Worm (Caenorhabditis elegans) whole organism, young adult: ENCODE measurements around the gene ptp-4A2.
A peak's percentile ranks its signal among the peaks of the same experiment; 100 is the strongest.

ENCODE experiments used
- F10E7.11 ChIP-seq: sonication (generic microtip); optimal IDR thresholded peaks from 2 replicates; lab custom pipeline; 2017; ENCODE audit warnings: mild to moderate bottlenecking, missing genetic modification characterization, moderate library complexity, missing compliant biosample characterization
- F22D6.2 ChIP-seq: sonication (generic microtip); optimal IDR thresholded peaks from 2 replicates; lab custom pipeline; 2016; ENCODE audit warnings: mild to moderate bottlenecking, missing genetic modification characterization, missing compliant biosample characterization
- F23B12.7 ChIP-seq: sonication (generic microtip); optimal IDR thresholded peaks from 2 replicates; lab custom pipeline; 2017; ENCODE audit warnings: missing genetic modification characterization, mild to moderate bottlenecking, missing compliant biosample characterization, antibody characterized with exemption, moderate library complexity; ENCODE audit not compliant: insufficient read depth
- F57C9.4 ChIP-seq: sonication (generic microtip); optimal IDR thresholded peaks from 2 replicates; lab custom pipeline; 2017; ENCODE audit warnings: mild to moderate bottlenecking, missing genetic modification characterization, missing compliant biosample characterization
- Y67H2A.10 ChIP-seq: fragments of 200-800 bp; sonication (Bioruptor generic); conservative IDR thresholded peaks from 2 replicates; pipeline ENCODE4 v1.3.6; 2022; ENCODE audit warnings: missing genetic modification reagents, missing genetic modification characterization, missing compliant biosample characterization
- Y95B8A.8 ChIP-seq: fragments of 200-800 bp; sonication (Bioruptor generic); IDR thresholded peaks from 2 replicates; pipeline ENCODE4 v1.3.6; 2022; ENCODE audit warnings: missing genetic modification reagents, missing genetic modification characterization, missing compliant biosample characterization
- atf-7 ChIP-seq: sonication (generic microtip); optimal IDR thresholded peaks from 2 replicates; lab custom pipeline; 2017; ENCODE audit warnings: mild to moderate bottlenecking, missing genetic modification characterization, missing compliant biosample characterization
- attf-3 ChIP-seq: fragments of 200-800 bp; sonication (Bioruptor generic); conservative IDR thresholded peaks from 2 replicates; pipeline ENCODE4 v1.3.6; 2022; ENCODE audit warnings: missing genetic modification reagents, missing genetic modification characterization, missing compliant biosample characterization
- attf-5 ChIP-seq: fragments of 200-800 bp; sonication (Bioruptor generic); optimal IDR thresholded peaks from 2 replicates; lab custom pipeline; 2018; ENCODE audit warnings: mild to moderate bottlenecking, missing genetic modification characterization, missing compliant biosample characterization
- bed-2 ChIP-seq: fragments of 200-800 bp; sonication (Bioruptor generic); IDR thresholded peaks from 2 replicates; pipeline ENCODE4 v1.3.6; 2022; ENCODE audit warnings: missing genetic modification reagents, missing genetic modification characterization, missing compliant biosample characterization
- cebp-1 ChIP-seq, 2 experiments: fragments of 200-800 bp in 1 of 2; sonication (Bioruptor generic) in 1 of 2; sonication (generic microtip) in 1 of 2; IDR thresholded peaks in 1 of 2; optimal IDR thresholded peaks in 1 of 2; 2 replicates each; pipeline versions ENCODE4 v1.3.6 to Lab custom; 2017 to 2022; ENCODE audit warnings: missing compliant biosample characterization in 2 of 2, missing genetic modification characterization in 2 of 2, mild to moderate bottlenecking in 1 of 2, missing genetic modification reagents in 1 of 2, moderate library complexity in 1 of 2
- ceh-100 ChIP-seq: fragments of 200-800 bp; sonication (Bioruptor generic); IDR thresholded peaks from 2 replicates; pipeline ENCODE4 v1.3.6; 2022; ENCODE audit warnings: missing genetic modification reagents, missing genetic modification characterization, missing compliant biosample characterization
- ceh-40 ChIP-seq: fragments of 200-800 bp; sonication (Bioruptor generic); IDR thresholded peaks from 2 replicates; pipeline ENCODE4 v1.3.6; 2022; ENCODE audit warnings: missing genetic modification characterization, missing compliant biosample characterization
- ceh-58 ChIP-seq: fragments of 200-800 bp; sonication (Bioruptor generic); IDR thresholded peaks from 2 replicates; pipeline ENCODE4 v1.3.6; 2022; ENCODE audit warnings: missing genetic modification characterization, missing compliant biosample characterization
- dpl-1 ChIP-seq: fragments of 150-350 bp; optimal IDR thresholded peaks from 2 replicates; lab custom pipeline; 2014; ENCODE audit warnings: missing biosample characterization, missing genetic modification reagents, missing genetic modification characterization
- efl-1 ChIP-seq: fragments of 150-350 bp; optimal IDR thresholded peaks from 2 replicates; lab custom pipeline; 2014; ENCODE audit warnings: missing biosample characterization, missing genetic modification reagents, missing genetic modification characterization
- egl-18 ChIP-seq: fragments of 200-800 bp; sonication (Bioruptor generic); IDR thresholded peaks from 2 replicates; pipeline ENCODE4 v1.3.6; 2022; ENCODE audit warnings: missing genetic modification reagents, missing genetic modification characterization, missing compliant biosample characterization
- egl-44 ChIP-seq: fragments of 200-800 bp; sonication (Bioruptor generic); IDR thresholded peaks from 2 replicates; pipeline ENCODE4 v1.3.6; 2022; ENCODE audit warnings: missing genetic modification reagents, missing genetic modification characterization, missing compliant biosample characterization
- gei-17 ChIP-seq: fragments of 200-800 bp; sonication (Bioruptor generic); optimal IDR thresholded peaks from 2 replicates; lab custom pipeline; 2018; ENCODE audit warnings: mild to moderate bottlenecking, missing genetic modification characterization, missing compliant biosample characterization
- him-1 ChIP-seq: sonication (generic microtip); optimal IDR thresholded peaks from 2 replicates; lab custom pipeline; 2016; ENCODE audit warnings: missing genotype, missing genetic modification reagents, missing genetic modification characterization, missing compliant biosample characterization
- hmg-20 ChIP-seq: fragments of 200-800 bp; sonication (Bioruptor generic); IDR thresholded peaks from 2 replicates; pipeline ENCODE4 v1.3.6; 2022; ENCODE audit warnings: missing genetic modification reagents, missing genetic modification characterization, missing compliant biosample characterization
- lin-40 ChIP-seq: sonication (generic microtip); optimal IDR thresholded peaks from 2 replicates; lab custom pipeline; 2016; ENCODE audit warnings: missing genetic modification characterization, mild to moderate bottlenecking, missing compliant biosample characterization, missing genotype, missing genetic modification reagents
- lsl-1 ChIP-seq: fragments of 200-800 bp; sonication (Bioruptor generic); optimal IDR thresholded peaks from 2 replicates; lab custom pipeline; 2018; ENCODE audit warnings: mild to moderate bottlenecking, missing genetic modification characterization, moderate library complexity, missing compliant biosample characterization
- mes-4 ChIP-seq: sonication (generic microtip); optimal IDR thresholded peaks from 2 replicates; lab custom pipeline; 2016; ENCODE audit warnings: missing genotype, missing genetic modification characterization, missing compliant biosample characterization
- mxl-1 ChIP-seq: sonication (generic microtip); optimal IDR thresholded peaks from 2 replicates; lab custom pipeline; 2016; ENCODE audit warnings: missing genetic modification characterization, missing compliant biosample characterization
- nfya-2 ChIP-seq: fragments of 200-800 bp; sonication (Bioruptor generic); IDR thresholded peaks from 2 replicates; pipeline ENCODE4 v1.3.6; 2022; ENCODE audit warnings: missing genetic modification reagents, missing genetic modification characterization, missing compliant biosample characterization
- nfyb-1 ChIP-seq: fragments of 200-800 bp; sonication (Bioruptor generic); IDR thresholded peaks from 2 replicates; pipeline ENCODE4 v1.3.6; 2022; ENCODE audit warnings: missing genetic modification reagents, missing genetic modification characterization, missing compliant biosample characterization
- nhr-120 ChIP-seq: fragments of 200-800 bp; sonication (Bioruptor generic); IDR thresholded peaks from 2 replicates; pipeline ENCODE4 v1.3.6; 2022; ENCODE audit warnings: missing genetic modification characterization, missing compliant biosample characterization
- nhr-80 ChIP-seq: sonication (generic microtip); optimal IDR thresholded peaks from 2 replicates; lab custom pipeline; 2016; ENCODE audit warnings: missing genetic modification characterization, missing compliant biosample characterization
- rec-8 ChIP-seq, 2 experiments: sonication (generic microtip); optimal IDR thresholded peaks; 2 replicates each; lab custom pipeline; 2016; ENCODE audit warnings: mild to moderate bottlenecking in 2 of 2, missing genetic modification characterization in 2 of 2, missing genetic modification reagents in 2 of 2, missing genotype in 2 of 2, missing biosample characterization in 1 of 2, missing compliant biosample characterization in 1 of 2, moderate library complexity in 1 of 2
- sdz-38 ChIP-seq: sonication (generic microtip); optimal IDR thresholded peaks from 2 replicates; lab custom pipeline; 2016; ENCODE audit warnings: missing genotype, missing genetic modification characterization, missing compliant biosample characterization
- snpc-1.1 ChIP-seq: sonication (generic microtip); optimal IDR thresholded peaks from 2 replicates; lab custom pipeline; 2017; ENCODE audit warnings: missing genetic modification characterization, mild to moderate bottlenecking, missing compliant biosample characterization, antibody characterized with exemption, moderate library complexity, missing genotype, missing genetic modification reagents; ENCODE audit not compliant: insufficient read depth
- snpc-3.4 ChIP-seq: sonication (generic microtip); optimal IDR thresholded peaks from 2 replicates; lab custom pipeline; 2017; ENCODE audit warnings: missing genetic modification characterization, mild to moderate bottlenecking, missing compliant biosample characterization, antibody characterized with exemption, moderate library complexity, missing genotype, missing genetic modification reagents
- snpc-4 ChIP-seq, 5 experiments: fragments of 150-350 bp in 1 of 5; sonication (generic microtip) in 4 of 5; optimal IDR thresholded peaks; 2 replicates each; lab custom pipeline; 2014 to 2018; ENCODE audit warnings: missing genetic modification characterization in 5 of 5, missing biosample characterization in 3 of 5, antibody characterized with exemption in 2 of 5, mild to moderate bottlenecking in 2 of 5, missing compliant biosample characterization in 2 of 5, missing genotype in 2 of 5, moderate library complexity in 2 of 5, missing genetic modification reagents in 1 of 5
- tbp1 ChIP-seq: fragments of 200-800 bp; sonication (Bioruptor generic); optimal IDR thresholded peaks from 2 replicates; lab custom pipeline; 2018; ENCODE audit warnings: mild to moderate bottlenecking, missing genetic modification characterization, missing compliant biosample characterization
- tlf-1 ChIP-seq: fragments of 200-800 bp; sonication (Bioruptor generic); optimal IDR thresholded peaks from 2 replicates; lab custom pipeline; 2018; ENCODE audit warnings: mild to moderate bottlenecking, missing genetic modification characterization, missing compliant biosample characterization
- xnd-1 ChIP-seq: sonication (generic microtip); optimal IDR thresholded peaks from 2 replicates; lab custom pipeline; 2016; ENCODE audit warnings: missing genotype, missing genetic modification reagents, missing genetic modification characterization, missing compliant biosample characterization
- zim-3 ChIP-seq: sonication (generic microtip); optimal IDR thresholded peaks from 2 replicates; lab custom pipeline; 2017; ENCODE audit warnings: mild to moderate bottlenecking, missing genetic modification characterization, moderate library complexity, missing compliant biosample characterization
- ztf-28 ChIP-seq: fragments of 200-800 bp; sonication (Bioruptor generic); IDR thresholded peaks from 2 replicates; pipeline ENCODE4 v1.3.6; 2022; ENCODE audit warnings: missing genetic modification reagents, missing genetic modification characterization, missing compliant biosample characterization

Gene ptp-4A2

ce11 chrX:3944073-3944472 is 960 bp upstream of the ptp-4A2 start:
- peak; percentile 57 for TF ChIP-seq nhr-80 (tag; lab: Kevin White, UChicago)
- 0 out of 2 replicates have a peak, but pooled peaks have one; percentile 8 for TF ChIP-seq nfyb-1 (GFP tag; lab: Robert Waterston, UW)
- TF ChIP-seq mxl-1 (tag; lab: Kevin White, UChicago) = no peak
- no peak for TF ChIP-seq cebp-1 (GFP tag; IDR thresholded peaks at IDR 0.05; lab: Robert Waterston, UW)
- TF ChIP-seq cebp-1 (tag; optimal IDR thresholded peaks at IDR 0.05; lab: Kevin White, UChicago) = peak; percentile 5

- TF ChIP-seq hmg-20 (GFP tag; lab: Robert Waterston, UW) (no peak), xnd-1 (no peak), snpc-1.1 (tag; lab: Kevin White, UChicago) (no peak), efl-1 (GFP tag; lab: Kevin White, UChicago) (no peak), mxl-1 (tag; lab: Kevin White, UChicago) (no peak), sdz-38 (no peak), nfya-2 (GFP tag; lab: Robert Waterston, UW) (no peak), ztf-28 (GFP tag; lab: Robert Waterston, UW) (no peak), nhr-120 (no peak), Y95B8A.8 (GFP tag; lab: Robert Waterston, UW) (no peak), mes-4 (no peak), attf-3 (no peak), snpc-3.4 (tag; lab: Kevin White, UChicago) (no peak), F10E7.11 (tag; lab: Kevin White, UChicago) (no peak), egl-18 (GFP tag; lab: Robert Waterston, UW) (no peak), tlf-1 (GFP tag; lab: Kevin White, UChicago) (no peak), bed-2 (GFP tag; lab: Robert Waterston, UW) (no peak), F22D6.2 (tag; lab: Kevin White, UChicago) (no peak), lsl-1 (GFP tag; lab: Kevin White, UChicago) (no peak)
These were observed 846 bp downstream of the ptp-4A2 start, which contains the start of gene T19D2.13 for ce11 chrX:3942267-3942666. T19D2.13 (minus strand) TSS chrX:3942367.

ce11 chrX:3938950-3939349 is 4.2 kb downstream of the ptp-4A2 start, which contains the start of gene T19D2.3:
T19D2.3 (plus strand) TSS chrX:3939250.
- no peak for TF ChIP-seq F57C9.4 (tag; lab: Kevin White, UChicago)
- no peak for TF ChIP-seq ztf-28 (GFP tag; lab: Robert Waterston, UW)
- no peak for TF ChIP-seq atf-7
- no peak for TF ChIP-seq rec-8 (tag; optimal IDR thresholded peaks at IDR 0.05; lab: Kevin White, UChicago)
- TF ChIP-seq ceh-40 = no peak
- no peak for TF ChIP-seq mxl-1 (tag; lab: Kevin White, UChicago)
- no peak for TF ChIP-seq ceh-100 (GFP tag; lab: Robert Waterston, UW)
- no peak for TF ChIP-seq Y67H2A.10
- TF ChIP-seq him-1 (tag; lab: Kevin White, UChicago) = no peak
- TF ChIP-seq tbp1 (GFP tag; lab: Kevin White, UChicago) = no peak
- no peak for TF ChIP-seq gei-17 (GFP tag; lab: Kevin White, UChicago)
- TF ChIP-seq egl-44 (GFP tag; lab: Robert Waterston, UW) = no peak
- TF ChIP-seq dpl-1 = no peak
- no peak for TF ChIP-seq snpc-4 (GFP tag; optimal IDR thresholded peaks at IDR 0.05; lab: Kevin White, UChicago)
- TF ChIP-seq snpc-4 (tag; optimal IDR thresholded peaks at IDR 0.05; lab: Kevin White, UChicago) = no peak
- TF ChIP-seq ceh-58 (GFP tag; lab: Robert Waterston, UW) = no peak
- TF ChIP-seq zim-3 (tag; lab: Kevin White, UChicago) = no peak
- no peak for TF ChIP-seq F23B12.7 (tag; lab: Kevin White, UChicago)
- TF ChIP-seq attf-5 (GFP tag; lab: Kevin White, UChicago) = no peak
- TF ChIP-seq lin-40 = no peak
